Worm (Caenorhabditis elegans) whole organism, L1 larva: Measurements from ENCODE around the gene cdr-7.

Source experiments
- aha-1 ChIP-seq: fragments of 150-350 bp; optimal IDR thresholded peaks from 2 replicates; lab custom pipeline; 2014; ENCODE audit warnings: missing biosample characterization, missing genetic modification characterization
- ama-1 ChIP-seq: fragments of 150-350 bp; optimal IDR thresholded peaks from 2 replicates; lab custom pipeline; 2014
- blmp-1 ChIP-seq: fragments of 150-350 bp; optimal IDR thresholded peaks from 2 replicates; lab custom pipeline; 2014; ENCODE audit warnings: missing biosample characterization, missing genetic modification characterization
- egl-13 ChIP-seq: sonication (generic microtip); optimal IDR thresholded peaks from 2 replicates; lab custom pipeline; 2016; ENCODE audit warnings: missing genotype, missing genetic modification reagents, missing genetic modification characterization, missing compliant biosample characterization
- egl-27 ChIP-seq, 2 experiments: fragments of 150-350 bp in 1 of 2; sonication (generic microtip); optimal IDR thresholded peaks; 3 replicates each; lab custom pipeline; 2017 to 2018; ENCODE audit warnings: missing biosample characterization in 2 of 2, missing genetic modification characterization in 2 of 2, missing genetic modification reagents in 2 of 2
- elt-2 ChIP-seq: sonication (generic microtip); optimal IDR thresholded peaks from 2 replicates; lab custom pipeline; 2016; ENCODE audit warnings: missing genetic modification characterization, mild to moderate bottlenecking, inconsistent platforms, missing compliant biosample characterization, missing genetic modification reagents
- jun-1 ChIP-seq: fragments of 150-350 bp; optimal IDR thresholded peaks from 2 replicates; lab custom pipeline; 2014; ENCODE audit warnings: missing biosample characterization, missing genetic modification reagents, missing genetic modification characterization
- mdl-1 ChIP-seq, 2 experiments: fragments of 150-350 bp; optimal IDR thresholded peaks; 2 replicates each; lab custom pipeline; 2014 to 2017; ENCODE audit warnings: missing biosample characterization in 2 of 2, missing genetic modification characterization in 2 of 2, inconsistent platforms in 1 of 2
- nhr-237 ChIP-seq: fragments of 150-350 bp; optimal IDR thresholded peaks from 2 replicates; lab custom pipeline; 2014; ENCODE audit warnings: missing biosample characterization, missing genetic modification characterization
- nhr-28 ChIP-seq: fragments of 150-350 bp; optimal IDR thresholded peaks from 2 replicates; lab custom pipeline; 2014; ENCODE audit warnings: missing biosample characterization, missing genetic modification characterization
- nhr-76 ChIP-seq: sonication (generic microtip); optimal IDR thresholded peaks from 2 replicates; lab custom pipeline; 2017; ENCODE audit warnings: missing biosample characterization, missing genetic modification characterization
- snpc-4 ChIP-seq: fragments of 150-350 bp; optimal IDR thresholded peaks from 2 replicates; lab custom pipeline; 2014; ENCODE audit warnings: missing biosample characterization, missing genetic modification characterization
- xbp-1 ChIP-seq: sonication (generic microtip); optimal IDR thresholded peaks from 2 replicates; lab custom pipeline; 2016; ENCODE audit warnings: missing genetic modification characterization, missing compliant biosample characterization
- zag-1 ChIP-seq: fragments of 150-350 bp; optimal IDR thresholded peaks from 2 replicates; lab custom pipeline; 2014; ENCODE audit warnings: missing biosample characterization, missing genetic modification characterization

ce11 chrV:12413651-12414114 is 1.8 kb upstream of the cdr-7 start, which contains the start of gene cdr-6:
- TF ChIP-seq snpc-4 (tag; lab: Kevin White, UChicago), result no peak
- no peak for TF ChIP-seq nhr-76 (tag; lab: Kevin White, UChicago)
- TF ChIP-seq blmp-1, result no peak
- no peak for TF ChIP-seq nhr-237 (tag; lab: Kevin White, UChicago)
- TF ChIP-seq elt-2 (tag; lab: Kevin White, UChicago), result no peak
- TF ChIP-seq egl-13 (tag; lab: Kevin White, UChicago), result no peak
- TF ChIP-seq xbp-1 (tag; lab: Kevin White, UChicago), result no peak
- TF ChIP-seq jun-1 (tag; lab: Kevin White, UChicago), result no peak
- no peak for TF ChIP-seq mdl-1 (tag; optimal IDR thresholded peaks at IDR 0.05; lab: Kevin White, UChicago)
- peak; percentile 13 for TF ChIP-seq nhr-28 (tag; lab: Kevin White, UChicago)
- TF ChIP-seq ama-1 (lab: Kevin White, UChicago), result no peak
- TF ChIP-seq aha-1 (tag; lab: Kevin White, UChicago), result no peak
- TF ChIP-seq zag-1 (tag; lab: Kevin White, UChicago), result no peak
- TF ChIP-seq egl-27 (tag; optimal IDR thresholded peaks at IDR 0.05; lab: Kevin White, UChicago), result no peak
